Worm (Caenorhabditis elegans) whole organism, L2 larva: ENCODE results near the gene T03E6.9.

Experiments used
- F13H6.1 ChIP-seq: sonication (generic microtip); optimal IDR thresholded peaks from 2 replicates; lab custom pipeline; 2016; ENCODE audit warnings: missing genetic modification characterization, missing compliant biosample characterization
- Y55F3AM.14 ChIP-seq: fragments of 200-800 bp; sonication (Bioruptor generic); optimal IDR thresholded peaks from 2 replicates; lab custom pipeline; 2018; ENCODE audit warnings: mild to moderate bottlenecking, missing genetic modification characterization, missing compliant biosample characterization
- blmp-1 ChIP-seq: sonication (generic microtip); optimal IDR thresholded peaks from 2 replicates; lab custom pipeline; 2017; ENCODE audit warnings: missing genetic modification characterization, mild to moderate bottlenecking, missing compliant biosample characterization, antibody characterized with exemption, moderate library complexity; ENCODE audit not compliant: insufficient read depth
- ceh-16 ChIP-seq: fragments of 150-350 bp; optimal IDR thresholded peaks from 2 replicates; lab custom pipeline; 2014; ENCODE audit warnings: missing biosample characterization, missing genetic modification characterization
- ceh-82 ChIP-seq: fragments of 150-350 bp; optimal IDR thresholded peaks from 2 replicates; lab custom pipeline; 2014; ENCODE audit warnings: missing biosample characterization, missing genetic modification characterization
- crh-2 ChIP-seq: sonication (generic microtip); optimal IDR thresholded peaks from 2 replicates; lab custom pipeline; 2017; ENCODE audit warnings: missing biosample characterization, missing genetic modification characterization
- egl-27 ChIP-seq: sonication (generic microtip); optimal IDR thresholded peaks from 3 replicates; lab custom pipeline; 2017; ENCODE audit warnings: missing biosample characterization, missing genetic modification reagents, missing genetic modification characterization
- elt-1 ChIP-seq: fragments of 150-350 bp; optimal IDR thresholded peaks from 2 replicates; lab custom pipeline; 2014; ENCODE audit warnings: missing biosample characterization, missing genetic modification characterization
- elt-3 ChIP-seq: sonication (generic microtip); optimal IDR thresholded peaks from 2 replicates; lab custom pipeline; 2017; ENCODE audit warnings: missing biosample characterization, missing genetic modification characterization
- fos-1 ChIP-seq: fragments of 150-350 bp; optimal IDR thresholded peaks from 2 replicates; lab custom pipeline; 2014; ENCODE audit warnings: missing biosample characterization, missing genetic modification characterization
- lin-11 ChIP-seq: fragments of 150-350 bp; sonication (generic microtip); optimal IDR thresholded peaks from 2 replicates; lab custom pipeline; 2014; ENCODE audit warnings: missing biosample characterization, missing genetic modification characterization, inconsistent platforms, mixed read lengths
- lin-13 ChIP-seq: fragments of 150-350 bp; optimal IDR thresholded peaks from 2 replicates; lab custom pipeline; 2014; ENCODE audit warnings: missing biosample characterization, missing genetic modification reagents, missing genetic modification characterization
- lin-39 ChIP-seq: fragments of 150-350 bp; optimal IDR thresholded peaks from 2 replicates; lab custom pipeline; 2014; ENCODE audit warnings: missing biosample characterization, missing genetic modification reagents, missing genetic modification characterization
- mab-5 ChIP-seq: fragments of 150-350 bp; optimal IDR thresholded peaks from 2 replicates; lab custom pipeline; 2014; ENCODE audit warnings: missing biosample characterization, missing genetic modification characterization
- mdl-1 ChIP-seq, 2 experiments: fragments of 150-350 bp in 1 of 2; sonication (generic microtip) in 1 of 2; optimal IDR thresholded peaks; 2 replicates each; lab custom pipeline; 2017; ENCODE audit warnings: missing biosample characterization in 2 of 2, missing genetic modification characterization in 2 of 2
- nhr-10 ChIP-seq: sonication (generic microtip); optimal IDR thresholded peaks from 2 replicates; lab custom pipeline; 2017; ENCODE audit warnings: missing biosample characterization, missing genetic modification characterization
- nhr-12 ChIP-seq: fragments of 150-350 bp; optimal IDR thresholded peaks from 2 replicates; lab custom pipeline; 2014; ENCODE audit warnings: missing biosample characterization, missing genetic modification characterization
- nhr-129 ChIP-seq: fragments of 150-350 bp; optimal IDR thresholded peaks from 2 replicates; lab custom pipeline; 2014; ENCODE audit warnings: missing biosample characterization, missing genetic modification characterization
- nhr-237 ChIP-seq: fragments of 150-350 bp; optimal IDR thresholded peaks from 2 replicates; lab custom pipeline; 2014; ENCODE audit warnings: missing biosample characterization, missing genetic modification characterization
- nhr-25 ChIP-seq: fragments of 150-350 bp; sonication (generic microtip); optimal IDR thresholded peaks from 3 replicates; lab custom pipeline; 2014; ENCODE audit warnings: missing biosample characterization, missing genetic modification characterization
- nhr-6 ChIP-seq: fragments of 150-350 bp; optimal IDR thresholded peaks from 2 replicates; lab custom pipeline; 2014; ENCODE audit warnings: missing biosample characterization, missing genetic modification characterization
- nhr-77 ChIP-seq: fragments of 150-350 bp; optimal IDR thresholded peaks from 2 replicates; lab custom pipeline; 2014; ENCODE audit warnings: missing biosample characterization, missing genetic modification characterization
- sem-4 ChIP-seq: fragments of 150-350 bp; optimal IDR thresholded peaks from 2 replicates; lab custom pipeline; 2014; ENCODE audit warnings: missing biosample characterization, missing genetic modification reagents, missing genetic modification characterization
- skn-1 ChIP-seq: sonication (generic microtip); optimal IDR thresholded peaks from 2 replicates; lab custom pipeline; 2017; ENCODE audit warnings: missing biosample characterization, missing genetic modification characterization
- sma-9 ChIP-seq, 2 experiments: fragments of 150-350 bp in 1 of 2; sonication (generic microtip) in 1 of 2; optimal IDR thresholded peaks; 2 replicates each; lab custom pipeline; 2014 to 2016; ENCODE audit warnings: missing genetic modification characterization in 2 of 2, mild to moderate bottlenecking in 1 of 2, missing biosample characterization in 1 of 2, missing compliant biosample characterization in 1 of 2, missing genetic modification reagents in 1 of 2, moderate library complexity in 1 of 2
- unc-55 ChIP-seq: fragments of 150-350 bp; sonication (generic microtip); optimal IDR thresholded peaks from 3 replicates; lab custom pipeline; 2014; ENCODE audit warnings: missing biosample characterization, missing genetic modification reagents, missing genetic modification characterization
- unc-62 ChIP-seq: fragments of 150-350 bp; optimal IDR thresholded peaks from 2 replicates; lab custom pipeline; 2014; ENCODE audit warnings: missing biosample characterization, missing genetic modification reagents, missing genetic modification characterization
- ztf-1 ChIP-seq: fragments of 200-800 bp; sonication (Bioruptor generic); conservative IDR thresholded peaks from 2 replicates; pipeline ENCODE4 v1.3.6; 2022; ENCODE audit warnings: missing genetic modification characterization, missing compliant biosample characterization
- ztf-4 ChIP-seq: fragments of 150-350 bp; optimal IDR thresholded peaks from 2 replicates; lab custom pipeline; 2014; ENCODE audit warnings: missing biosample characterization, missing genetic modification characterization

The T03E6.9 gene

ce11 chrV:16617462-16617861, 16.9 kb upstream of the T03E6.9 start, which contains the start of gene Y70C5A.4:
Y70C5A.4 (plus strand) TSS chrV:16617762.
- TF ChIP-seq ztf-1 (GFP tag; lab: Robert Waterston, UW) (no peak), unc-55 (GFP tag; lab: Kevin White, UChicago) (no peak), lin-39 (tag; lab: Kevin White, UChicago) (no peak), sem-4 (no peak), nhr-129 (tag; lab: Kevin White, UChicago) (no peak), F13H6.1 (no peak), Y55F3AM.14 (GFP tag; lab: Kevin White, UChicago) (no peak), skn-1 (no peak), nhr-237 (tag; lab: Kevin White, UChicago) (no peak), ceh-82 (tag; lab: Kevin White, UChicago) (no peak), lin-11 (tag; lab: Kevin White, UChicago) (no peak), ztf-4 (tag; lab: Kevin White, UChicago) (no peak), sma-9 (GFP tag; optimal IDR thresholded peaks at IDR 0.05; lab: Kevin White, UChicago) (no peak), sma-9 (tag; optimal IDR thresholded peaks at IDR 0.05; lab: Kevin White, UChicago) (no peak), crh-2 (tag; lab: Kevin White, UChicago) (no peak), mdl-1 (tag; optimal IDR thresholded peaks at IDR 0.05; lab: Kevin White, UChicago) (no peak), mab-5 (tag; lab: Kevin White, UChicago) (no peak)

- TF ChIP-seq fos-1 (tag; lab: Kevin White, UChicago), result peak; percentile 49
- TF ChIP-seq nhr-6, result no peak
- no peak for TF ChIP-seq lin-13
- TF ChIP-seq nhr-25 (tag; lab: Kevin White, UChicago), result no peak
- TF ChIP-seq ceh-16 (tag; lab: Kevin White, UChicago), result no peak
Observed at ce11 chrV:16610791-16611385, 10.4 kb upstream of the T03E6.9 start, which contains the start of gene srw-54. srw-54 (plus strand) TSS chrV:16611335.

- TF ChIP-seq elt-3 (tag; lab: Kevin White, UChicago) (no peak), unc-55 (GFP tag; lab: Kevin White, UChicago) (no peak), sma-9 (GFP tag; optimal IDR thresholded peaks at IDR 0.05; lab: Kevin White, UChicago) (peak; percentile 10), sma-9 (tag; optimal IDR thresholded peaks at IDR 0.05; lab: Kevin White, UChicago) (no peak), unc-62 (GFP tag; lab: Kevin White, UChicago) (no peak), lin-13 (no peak), egl-27 (tag; lab: Kevin White, UChicago) (no peak), fos-1 (tag; lab: Kevin White, UChicago) (peak; percentile 84), crh-2 (tag; lab: Kevin White, UChicago) (peak; percentile 13), blmp-1 (no peak), nhr-6 (no peak)
Observed at ce11 chrV:16610094-16610493, 9.6 kb upstream of the T03E6.9 start.

- TF ChIP-seq fos-1 (tag; lab: Kevin White, UChicago), result peak; percentile 24
- TF ChIP-seq nhr-12 (tag; lab: Kevin White, UChicago), result no peak
Observed at ce11 chrV:16608478-16608877, 8.0 kb upstream of the T03E6.9 start.

- no peak for TF ChIP-seq F13H6.1
Observed at ce11 chrV:16606313-16606712, 5.8 kb upstream of the T03E6.9 start, which contains the start of gene Y32B12C.1. Y32B12C.1 (plus strand) TSS chrV:16606613.

- TF ChIP-seq fos-1 (tag; lab: Kevin White, UChicago) (peak; percentile 74), elt-1 (tag; lab: Kevin White, UChicago) (no peak)
Observed at ce11 chrV:16605463-16605862, 4.9 kb upstream of the T03E6.9 start.

ce11 chrV:16604301-16604700, 3.8 kb upstream of the T03E6.9 start:
- peak; percentile 18 for TF ChIP-seq fos-1 (tag; lab: Kevin White, UChicago)
- TF ChIP-seq nhr-77, result no peak
- TF ChIP-seq egl-27 (tag; lab: Kevin White, UChicago), result no peak
- TF ChIP-seq nhr-10, result no peak
